Worm (Caenorhabditis elegans): ENCODE results near the gene F13H10.5.
A peak's percentile ranks its signal among the peaks of the same experiment; 100 is the strongest.

Gene F13H10.5

ce11 chrIV:11021512-11022268 is 30.9 kb downstream of the F13H10.5 start, which contains the start of gene mogs-1:
Gene mogs-1, minus strand, starts transcription at chrIV:11021928.
- TF ChIP-seq ceh-28 (tag; optimal IDR thresholded peaks at IDR 0.05) (no peak), mml-1 (tag; optimal IDR thresholded peaks at IDR 0.05) (no peak), pqm-1 (tag; optimal IDR thresholded peaks at IDR 0.05) (no peak), jun-1 (tag; optimal IDR thresholded peaks at IDR 0.05) (peak; percentile 17), zag-1 (tag; optimal IDR thresholded peaks at IDR 0.05) (no peak), elt-2 (tag; optimal IDR thresholded peaks at IDR 0.05) (peak; percentile 50), ztf-4 (tag; optimal IDR thresholded peaks at IDR 0.05) (no peak), fkh-2 (tag; optimal IDR thresholded peaks at IDR 0.05) (no peak), pha-4 (tag; optimal IDR thresholded peaks at IDR 0.05) (no peak), mdl-1 (tag; optimal IDR thresholded peaks at IDR 0.05) (no peak), nhr-11 (tag; optimal IDR thresholded peaks at IDR 0.05) (no peak), unc-62 (GFP tag; optimal IDR thresholded peaks at IDR 0.05) (no peak), nhr-12 (tag; optimal IDR thresholded peaks at IDR 0.05) (no peak), nhr-25 (tag; optimal IDR thresholded peaks at IDR 0.05) (peak; percentile 53), ceh-9 (tag; optimal IDR thresholded peaks at IDR 0.05) (no peak), elt-1 (tag; optimal IDR thresholded peaks at IDR 0.05) (peak; percentile 17), nhr-43 (tag; optimal IDR thresholded peaks at IDR 0.05; ENCODE audit: poor library complexity, severe bottlenecking) (peak; percentile 60), egl-27 (tag; optimal IDR thresholded peaks at IDR 0.05) (no peak), nhr-23 (tag; optimal IDR thresholded peaks at IDR 0.05) (peak; percentile 72), skn-1 (tag; optimal IDR thresholded peaks at IDR 0.05) (no peak), ztf-11 (tag; optimal IDR thresholded peaks at IDR 0.05) (no peak), daf-12 (tag; optimal IDR thresholded peaks at IDR 0.05) (no peak), aly-2 (tag; optimal IDR thresholded peaks at IDR 0.05) (no peak), nhr-28 (tag; optimal IDR thresholded peaks at IDR 0.05) (no peak), eor-1 (tag; optimal IDR thresholded peaks at IDR 0.05) (no peak), nhr-76 (tag; optimal IDR thresholded peaks at IDR 0.05) (no peak), nhr-237 (tag; optimal IDR thresholded peaks at IDR 0.05) (no peak), elt-3 (tag; optimal IDR thresholded peaks at IDR 0.05) (no peak), ceh-16 (tag; optimal IDR thresholded peaks at IDR 0.05) (no peak), tbx-2 (tag; optimal IDR thresholded peaks at IDR 0.05) (no peak), ZK546.5 (tag; optimal IDR thresholded peaks at IDR 0.05) (no peak), ama-1 (optimal IDR thresholded peaks at IDR 0.05) (no peak), hmg-11 (tag; optimal IDR thresholded peaks at IDR 0.05) (peak; percentile 21), sea-2 (GFP tag; optimal IDR thresholded peaks at IDR 0.05) (no peak)

ce11 chrIV:11022303-11022702 is 31.5 kb downstream of the F13H10.5 start, which contains the start of gene alh-3:
Gene alh-3, plus strand, starts transcription at chrIV:11022603.
- TF ChIP-seq aly-2 (tag; optimal IDR thresholded peaks at IDR 0.05), result no peak
- TF ChIP-seq skn-1 (tag; optimal IDR thresholded peaks at IDR 0.05), result no peak
- TF ChIP-seq nhr-12 (tag; optimal IDR thresholded peaks at IDR 0.05), result no peak
- TF ChIP-seq lsy-12 (tag; optimal IDR thresholded peaks at IDR 0.05), result no peak
- TF ChIP-seq nfya-1 (tag; optimal IDR thresholded peaks at IDR 0.05; ENCODE audit: insufficient read depth), result no peak
- no peak for TF ChIP-seq nhr-76 (tag; optimal IDR thresholded peaks at IDR 0.05)
- TF ChIP-seq fkh-2 (tag; optimal IDR thresholded peaks at IDR 0.05), result no peak
- no peak for TF ChIP-seq elt-3 (tag; optimal IDR thresholded peaks at IDR 0.05)
- TF ChIP-seq nhr-11 (tag; optimal IDR thresholded peaks at IDR 0.05), result no peak

ce11 chrIV:11025941-11026340 is 35.1 kb downstream of the F13H10.5 start:
- TF ChIP-seq nfya-1 (tag; optimal IDR thresholded peaks at IDR 0.05; ENCODE audit: insufficient read depth) (peak; percentile 24), sea-2 (GFP tag; optimal IDR thresholded peaks at IDR 0.05) (peak; percentile 36), mml-1 (tag; optimal IDR thresholded peaks at IDR 0.05) (no peak), R02D3.7 (tag; optimal IDR thresholded peaks at IDR 0.05) (no peak), tbx-2 (tag; optimal IDR thresholded peaks at IDR 0.05) (peak; percentile 43), ztf-11 (tag; optimal IDR thresholded peaks at IDR 0.05) (no peak), pha-4 (tag; optimal IDR thresholded peaks at IDR 0.05) (peak; percentile 16), lin-39 (tag; optimal IDR thresholded peaks at IDR 0.05) (peak; percentile 58), elt-3 (tag; optimal IDR thresholded peaks at IDR 0.05) (peak in 1 of 3 experiments; percentile 8), ama-1 (optimal IDR thresholded peaks at IDR 0.05) (peak; percentile 92), lsy-12 (tag; optimal IDR thresholded peaks at IDR 0.05) (peak; percentile 49), hmg-11 (tag; optimal IDR thresholded peaks at IDR 0.05) (no peak), nhr-25 (tag; optimal IDR thresholded peaks at IDR 0.05) (peak; percentile 8), nhr-43 (tag; optimal IDR thresholded peaks at IDR 0.05; ENCODE audit: poor library complexity, severe bottlenecking) (peak; percentile 87)

All from whole organism, L3 larva.